Worm (Caenorhabditis elegans) whole organism, L1 larva: ENCODE measurements around the gene Y38H6A.5.
A peak's percentile ranks its signal among the peaks of the same experiment; 100 is the strongest.

Experiments used
- F16B12.6 ChIP-seq: fragments of 150-350 bp; optimal IDR thresholded peaks from 2 replicates; lab custom pipeline; 2014; ENCODE audit warnings: missing biosample characterization, missing genetic modification characterization
- Y116A8C.19 ChIP-seq: sonication (generic microtip); optimal IDR thresholded peaks from 2 replicates; lab custom pipeline; 2016; ENCODE audit warnings: missing compliant biosample characterization, missing genetic modification characterization, borderline replicate concordance
- aha-1 ChIP-seq: fragments of 150-350 bp; optimal IDR thresholded peaks from 2 replicates; lab custom pipeline; 2014; ENCODE audit warnings: missing biosample characterization, missing genetic modification characterization
- alr-1 ChIP-seq: fragments of 200-800 bp; sonication (Bioruptor generic); optimal IDR thresholded peaks from 2 replicates; lab custom pipeline; 2018; ENCODE audit warnings: borderline replicate concordance, mild to moderate bottlenecking, missing genetic modification characterization, missing compliant biosample characterization
- ama-1 ChIP-seq: fragments of 150-350 bp; optimal IDR thresholded peaks from 2 replicates; lab custom pipeline; 2014
- blmp-1 ChIP-seq: fragments of 150-350 bp; optimal IDR thresholded peaks from 2 replicates; lab custom pipeline; 2014; ENCODE audit warnings: missing biosample characterization, missing genetic modification characterization
- ceh-63 ChIP-seq: fragments of 200-800 bp; sonication (Bioruptor generic); optimal IDR thresholded peaks from 2 replicates; lab custom pipeline; 2018; ENCODE audit warnings: mild to moderate bottlenecking, missing genetic modification characterization, missing compliant biosample characterization
- ceh-8 ChIP-seq: fragments of 200-800 bp; sonication (Bioruptor generic); optimal IDR thresholded peaks from 2 replicates; lab custom pipeline; 2018; ENCODE audit warnings: mild to moderate bottlenecking, missing genetic modification characterization, moderate library complexity, missing compliant biosample characterization
- ceh-90 ChIP-seq: sonication (generic microtip); optimal IDR thresholded peaks from 2 replicates; lab custom pipeline; 2016; ENCODE audit warnings: missing genetic modification characterization, missing compliant biosample characterization
- ces-1 ChIP-seq: fragments of 150-350 bp; optimal IDR thresholded peaks from 2 replicates; lab custom pipeline; 2014; ENCODE audit warnings: missing biosample characterization, missing genetic modification reagents, missing genetic modification characterization
- dpl-1 ChIP-seq, 3 experiments: fragments of 150-350 bp in 2 of 3; sonication (generic microtip) in 1 of 3; optimal IDR thresholded peaks; 2 replicates each; lab custom pipeline; 2014 to 2017; ENCODE audit warnings: missing biosample characterization in 3 of 3, missing genetic modification characterization in 3 of 3, missing genetic modification reagents in 3 of 3
- efl-1 ChIP-seq, 4 experiments: fragments of 150-350 bp; optimal IDR thresholded peaks in 3 of 4; peaks in 1 of 4; 1 replicate in 1 of 4; 2 replicates in 3 of 4; lab custom pipeline; 2014; ENCODE audit warnings: missing biosample characterization in 2 of 4, missing genetic modification characterization in 2 of 4, missing genetic modification reagents in 2 of 4
- egl-27 ChIP-seq, 2 experiments: fragments of 150-350 bp in 1 of 2; sonication (generic microtip); optimal IDR thresholded peaks; 3 replicates each; lab custom pipeline; 2017 to 2018; ENCODE audit warnings: missing biosample characterization in 2 of 2, missing genetic modification characterization in 2 of 2, missing genetic modification reagents in 2 of 2
- fkh-10 ChIP-seq: sonication (generic microtip); optimal IDR thresholded peaks from 2 replicates; lab custom pipeline; 2017; ENCODE audit warnings: missing biosample characterization, missing genetic modification reagents, missing genetic modification characterization
- fkh-8 ChIP-seq: sonication (generic microtip); optimal IDR thresholded peaks from 2 replicates; lab custom pipeline; 2016; ENCODE audit warnings: mild to moderate bottlenecking, missing genetic modification characterization, missing compliant biosample characterization
- fos-1 ChIP-seq: fragments of 150-350 bp; optimal IDR thresholded peaks from 2 replicates; lab custom pipeline; 2014; ENCODE audit warnings: missing biosample characterization, missing genetic modification characterization
- grh-1 ChIP-seq: fragments of 200-800 bp; sonication (Bioruptor generic); IDR thresholded peaks from 2 replicates; pipeline ENCODE4 v1.3.6; 2022; ENCODE audit warnings: missing genetic modification reagents, missing genetic modification characterization, missing compliant biosample characterization
- hlh-4 ChIP-seq: sonication (generic microtip); optimal IDR thresholded peaks from 2 replicates; lab custom pipeline; 2016; ENCODE audit warnings: mild to moderate bottlenecking, missing genetic modification characterization, missing compliant biosample characterization
- irx-1 ChIP-seq: sonication (generic microtip); optimal IDR thresholded peaks from 2 replicates; lab custom pipeline; 2016; ENCODE audit warnings: missing genetic modification characterization, missing compliant biosample characterization
- jun-1 ChIP-seq: fragments of 150-350 bp; optimal IDR thresholded peaks from 2 replicates; lab custom pipeline; 2014; ENCODE audit warnings: missing biosample characterization, missing genetic modification reagents, missing genetic modification characterization
- lin-15B ChIP-seq: fragments of 150-350 bp; sonication (generic microtip); optimal IDR thresholded peaks from 3 replicates; lab custom pipeline; 2014; ENCODE audit warnings: missing biosample characterization, missing genetic modification characterization
- lir-3 ChIP-seq: sonication (generic microtip); optimal IDR thresholded peaks from 2 replicates; lab custom pipeline; 2016; ENCODE audit warnings: mild to moderate bottlenecking, missing genetic modification characterization, moderate library complexity, missing compliant biosample characterization; ENCODE audit not compliant: poor library complexity
- nhr-11 ChIP-seq: fragments of 150-350 bp; optimal IDR thresholded peaks from 2 replicates; lab custom pipeline; 2014; ENCODE audit warnings: missing biosample characterization, missing genetic modification characterization
- nhr-12 ChIP-seq: sonication (generic microtip); optimal IDR thresholded peaks from 2 replicates; lab custom pipeline; 2017; ENCODE audit warnings: missing biosample characterization, missing genetic modification characterization
- nhr-20 ChIP-seq: sonication (generic microtip); optimal IDR thresholded peaks from 2 replicates; lab custom pipeline; 2016; ENCODE audit warnings: mild to moderate bottlenecking, missing genetic modification characterization, missing compliant biosample characterization
- nhr-237 ChIP-seq: fragments of 150-350 bp; optimal IDR thresholded peaks from 2 replicates; lab custom pipeline; 2014; ENCODE audit warnings: missing biosample characterization, missing genetic modification characterization
- nhr-47 ChIP-seq: sonication (generic microtip); optimal IDR thresholded peaks from 2 replicates; lab custom pipeline; 2016; ENCODE audit warnings: mild to moderate bottlenecking, missing genetic modification characterization, moderate library complexity, missing compliant biosample characterization
- nhr-76 ChIP-seq: sonication (generic microtip); optimal IDR thresholded peaks from 2 replicates; lab custom pipeline; 2017; ENCODE audit warnings: missing biosample characterization, missing genetic modification characterization
- nhr-85 ChIP-seq: sonication (generic microtip); peaks from one replicate; lab custom pipeline; 2016; ENCODE audit warnings: missing genetic modification characterization, inconsistent platforms, missing compliant biosample characterization
- pax-3 ChIP-seq: fragments of 200-800 bp; sonication (Bioruptor generic); optimal IDR thresholded peaks from 2 replicates; lab custom pipeline; 2018; ENCODE audit warnings: mild to moderate bottlenecking, missing genetic modification characterization, moderate library complexity, missing compliant biosample characterization
- rnt-1 ChIP-seq: sonication (generic microtip); optimal IDR thresholded peaks from 2 replicates; lab custom pipeline; 2016; ENCODE audit warnings: mild to moderate bottlenecking, missing genetic modification characterization, moderate library complexity, missing compliant biosample characterization
- sox-4 ChIP-seq: sonication (generic microtip); optimal IDR thresholded peaks from 2 replicates; lab custom pipeline; 2016; ENCODE audit warnings: missing genetic modification characterization, missing compliant biosample characterization
- tbx-2 ChIP-seq: sonication (generic microtip); optimal IDR thresholded peaks from 2 replicates; lab custom pipeline; 2016; ENCODE audit warnings: missing genetic modification characterization, missing compliant biosample characterization
- unc-30 ChIP-seq: sonication (generic microtip); optimal IDR thresholded peaks from 2 replicates; lab custom pipeline; 2017; ENCODE audit warnings: missing biosample characterization, missing genetic modification characterization
- zip-4 ChIP-seq: fragments of 200-800 bp; sonication (Bioruptor generic); optimal IDR thresholded peaks from 2 replicates; lab custom pipeline; 2018; ENCODE audit warnings: mild to moderate bottlenecking, missing genetic modification characterization, moderate library complexity, missing compliant biosample characterization
- ztf-11 ChIP-seq, 2 experiments: sonication (generic microtip); optimal IDR thresholded peaks; 2 replicates each; lab custom pipeline; 2016 to 2017; ENCODE audit warnings: missing genetic modification characterization in 2 of 2, missing biosample characterization in 1 of 2, missing compliant biosample characterization in 1 of 2

Y38H6A.5 gene

DNA sequence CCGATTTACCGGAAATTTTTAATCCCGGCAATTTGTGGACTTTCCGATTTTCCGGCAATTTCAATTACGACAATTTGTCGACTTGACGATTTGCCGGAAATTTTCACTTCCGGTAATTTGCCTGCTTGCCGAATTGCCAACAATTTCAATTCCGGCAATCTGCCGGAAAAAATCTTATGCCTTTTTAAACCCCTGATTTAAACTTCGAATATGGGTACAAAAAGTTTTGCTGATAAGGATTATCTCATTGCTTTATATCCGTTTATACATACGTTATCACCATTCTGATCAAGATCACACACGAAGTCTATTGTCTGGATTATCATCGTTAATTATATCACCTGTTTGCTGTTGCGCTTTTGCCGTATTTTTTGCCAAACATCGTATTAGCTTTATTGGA lies 21.3 kb upstream of the Y38H6A.5 start, which contains the start of gene grd-11:
TSS of gene grd-11 (plus strand) at position 301 of the 400 bp plus-strand sequence.
- TF ChIP-seq lir-3 (tag; lab: Kevin White, UChicago), result no peak
- TF ChIP-seq dpl-1 (GFP tag; optimal IDR thresholded peaks at IDR 0.05; lab: Kevin White, UChicago), result no peak
- TF ChIP-seq nhr-12 (tag; lab: Kevin White, UChicago), result no peak
- TF ChIP-seq hlh-4 (tag; lab: Kevin White, UChicago), result no peak
- TF ChIP-seq jun-1, result no peak
- no peak for TF ChIP-seq fkh-8
- no peak for TF ChIP-seq Y116A8C.19 (tag; lab: Kevin White, UChicago)

ce11 chrV:20351195-20351594 lies 16.0 kb upstream of the Y38H6A.5 start, which contains the start of gene K02E2.1:
TSS of gene K02E2.1 (plus strand) at chrV:20351495.
- TF ChIP-seq nhr-76 (tag; lab: Kevin White, UChicago) (no peak), nhr-237 (tag; lab: Kevin White, UChicago) (no peak), hlh-4 (tag; lab: Kevin White, UChicago) (peak; percentile 52)

- TF ChIP-seq nhr-85 (peak; percentile 2), efl-1 (optimal IDR thresholded peaks at IDR 0.05; lab: Kevin White, UChicago) (no peak), efl-1 (GFP tag; optimal IDR thresholded peaks at IDR 0.05 in 1 of 2; lab: Kevin White, UChicago) (no peak), F16B12.6 (no peak), tbx-2 (no peak)
Measured at ce11 chrV:20350382-20350781, 15.2 kb upstream of the Y38H6A.5 start.

DNA sequence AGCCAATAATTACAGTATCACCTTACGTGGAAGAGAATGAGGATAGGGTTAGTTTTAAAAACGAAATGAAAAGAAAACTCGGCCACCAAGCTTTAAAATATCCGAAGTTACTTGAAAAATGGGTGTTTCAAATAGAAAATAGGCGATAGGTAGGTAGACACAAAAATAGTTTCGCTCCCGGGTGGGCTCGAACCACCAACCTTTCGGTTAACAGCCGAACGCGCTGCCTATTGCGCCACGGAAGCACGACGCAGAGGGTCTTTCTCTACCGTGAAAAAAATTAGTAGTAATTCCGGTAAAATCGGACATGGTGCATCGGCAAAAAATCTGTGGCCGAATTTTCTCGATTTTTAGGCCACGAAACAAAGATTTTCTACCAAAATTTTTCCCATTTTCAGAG lies 12.5 kb upstream of the Y38H6A.5 start:
- no peak for TF ChIP-seq nhr-20 (tag; lab: Kevin White, UChicago)
- no peak for TF ChIP-seq irx-1
- TF ChIP-seq rnt-1 (tag; lab: Kevin White, UChicago), result no peak
- TF ChIP-seq nhr-237 (tag; lab: Kevin White, UChicago), result no peak
- TF ChIP-seq ztf-11 (tag; optimal IDR thresholded peaks at IDR 0.05; lab: Kevin White, UChicago), result no peak
- TF ChIP-seq zip-4 (GFP tag; lab: Kevin White, UChicago), result no peak
- no peak for TF ChIP-seq grh-1
- TF ChIP-seq Y116A8C.19 (tag; lab: Kevin White, UChicago), result no peak
- no peak for TF ChIP-seq ceh-90 (tag; lab: Kevin White, UChicago)
- TF ChIP-seq, all 84 proteins: peak for 0

ce11 chrV:20344889-20345288 lies 9.7 kb upstream of the Y38H6A.5 start, which contains the start of gene Y38H6A.3:
TSS of gene Y38H6A.3 (plus strand) at chrV:20345189.
- no peak for TF ChIP-seq nhr-11 (tag; lab: Kevin White, UChicago)
- TF ChIP-seq aha-1 (tag; lab: Kevin White, UChicago), result no peak
- TF ChIP-seq ceh-8 (GFP tag; lab: Kevin White, UChicago), result no peak
- no peak for TF ChIP-seq efl-1 (optimal IDR thresholded peaks at IDR 0.05; lab: Kevin White, UChicago)
- no peak for TF ChIP-seq efl-1 (GFP tag; optimal IDR thresholded peaks at IDR 0.05 in 1 of 2; lab: Kevin White, UChicago)
- TF ChIP-seq egl-27 (tag; optimal IDR thresholded peaks at IDR 0.05; lab: Kevin White, UChicago), result no peak
- no peak for TF ChIP-seq pax-3
- TF ChIP-seq nhr-47 (tag; lab: Kevin White, UChicago), result no peak

ce11 chrV:20338870-20339269 lies 3.7 kb upstream of the Y38H6A.5 start:
- TF ChIP-seq irx-1 (peak; percentile 23), fkh-10 (GFP tag; lab: Kevin White, UChicago) (peak; percentile 44), egl-27 (tag; optimal IDR thresholded peaks at IDR 0.05; lab: Kevin White, UChicago) (no peak)

- TF ChIP-seq ama-1 (lab: Kevin White, UChicago) (no peak), F16B12.6 (no peak), ztf-11 (tag; optimal IDR thresholded peaks at IDR 0.05; lab: Kevin White, UChicago) (no peak), unc-30 (tag; lab: Kevin White, UChicago) (no peak), rnt-1 (tag; lab: Kevin White, UChicago) (no peak), sox-4 (no peak), alr-1 (no peak), fos-1 (tag; lab: Kevin White, UChicago) (no peak), nhr-47 (tag; lab: Kevin White, UChicago) (no peak), pax-3 (no peak), blmp-1 (no peak), nhr-12 (tag; lab: Kevin White, UChicago) (no peak), lin-15B (tag; lab: Kevin White, UChicago) (no peak), ces-1 (GFP tag; lab: Kevin White, UChicago) (no peak), ceh-63 (GFP tag; lab: Kevin White, UChicago) (no peak)
Measured at ce11 chrV:20338020-20338419, 2.9 kb upstream of the Y38H6A.5 start.
